Worm (Caenorhabditis elegans) whole organism, L4 larva: Measurements from ENCODE around the gene cuc-1.

Source experiments
- F10B5.3 ChIP-seq: sonication (generic microtip); optimal IDR thresholded peaks from 2 replicates; lab custom pipeline; 2016; ENCODE audit warnings: mild to moderate bottlenecking, missing genetic modification characterization, missing compliant biosample characterization
- T20F7.1 ChIP-seq: fragments of 200-800 bp; sonication (Bioruptor generic); optimal IDR thresholded peaks from 2 replicates; lab custom pipeline; 2018; ENCODE audit warnings: mild to moderate bottlenecking, missing genetic modification characterization, missing compliant biosample characterization
- T26A8.4 ChIP-seq: fragments of 200-800 bp; sonication (Bioruptor generic); IDR thresholded peaks from 2 replicates; pipeline ENCODE4 v1.3.6; 2022; ENCODE audit warnings: missing genetic modification characterization, missing compliant biosample characterization
- Y5F2A.4 ChIP-seq: fragments of 200-800 bp; sonication (Bioruptor generic); optimal IDR thresholded peaks from 2 replicates; lab custom pipeline; 2018; ENCODE audit warnings: mild to moderate bottlenecking, missing genetic modification characterization, missing compliant biosample characterization
- ZK337.2 ChIP-seq: fragments of 200-800 bp; sonication (Bioruptor generic); IDR thresholded peaks from 2 replicates; pipeline ENCODE4 v1.3.6; 2022; ENCODE audit warnings: missing genetic modification reagents, missing genetic modification characterization, missing compliant biosample characterization
- aly-2 ChIP-seq: sonication (generic microtip); optimal IDR thresholded peaks from 2 replicates; lab custom pipeline; 2018; ENCODE audit warnings: missing biosample characterization, missing genetic modification characterization
- attf-4 ChIP-seq: sonication (generic microtip); optimal IDR thresholded peaks from 3 replicates; lab custom pipeline; 2017; ENCODE audit warnings: missing biosample characterization, missing genetic modification characterization
- ceh-32 ChIP-seq: sonication (generic microtip); optimal IDR thresholded peaks from 2 replicates; lab custom pipeline; 2016; ENCODE audit warnings: mild to moderate bottlenecking, missing genetic modification characterization, missing compliant biosample characterization; ENCODE audit not compliant: poor library complexity
- ceh-44 ChIP-seq: fragments of 200-800 bp; sonication (Bioruptor generic); IDR thresholded peaks from 2 replicates; pipeline ENCODE4 v1.3.6; 2022; ENCODE audit warnings: missing genetic modification reagents, missing genetic modification characterization, missing compliant biosample characterization
- ceh-82 ChIP-seq: sonication (generic microtip); optimal IDR thresholded peaks from 2 replicates; lab custom pipeline; 2017; ENCODE audit warnings: missing biosample characterization, missing genetic modification characterization
- ctbp-1 ChIP-seq: fragments of 200-800 bp; sonication (Bioruptor generic); IDR thresholded peaks from 2 replicates; pipeline ENCODE4 v1.3.6; 2022; ENCODE audit warnings: missing genetic modification reagents, missing genetic modification characterization, missing compliant biosample characterization
- daf-16 ChIP-seq, 3 experiments: sonication (generic microtip); optimal IDR thresholded peaks; 2 replicates each; lab custom pipeline; 2016 to 2017; ENCODE audit warnings: missing genetic modification characterization in 3 of 3, missing genetic modification reagents in 3 of 3, mild to moderate bottlenecking in 2 of 3, missing compliant biosample characterization in 2 of 3, missing biosample characterization in 1 of 3, moderate library complexity in 1 of 3
- dve-1 ChIP-seq: sonication (generic microtip); optimal IDR thresholded peaks from 2 replicates; lab custom pipeline; 2017; ENCODE audit warnings: antibody characterized with exemption, mild to moderate bottlenecking, missing genetic modification characterization, missing compliant biosample characterization; ENCODE audit not compliant: insufficient read depth
- fkh-10 ChIP-seq: fragments of 150-350 bp; optimal IDR thresholded peaks from 2 replicates; lab custom pipeline; 2014; ENCODE audit warnings: missing biosample characterization, missing genetic modification reagents, missing genetic modification characterization
- hif-1 ChIP-seq, 2 experiments: sonication (generic microtip); optimal IDR thresholded peaks; 2 replicates each; lab custom pipeline; 2016 to 2017; ENCODE audit warnings: missing compliant biosample characterization in 2 of 2, missing genetic modification characterization in 2 of 2, missing genetic modification reagents in 2 of 2, missing genotype in 2 of 2, mild to moderate bottlenecking in 1 of 2
- hlh-11 ChIP-seq: fragments of 200-800 bp; sonication (Bioruptor generic); optimal IDR thresholded peaks from 2 replicates; lab custom pipeline; 2018; ENCODE audit warnings: mild to moderate bottlenecking, missing genetic modification characterization, missing compliant biosample characterization
- hlh-30 ChIP-seq: sonication (generic microtip); optimal IDR thresholded peaks from 2 replicates; lab custom pipeline; 2017; ENCODE audit warnings: antibody characterized with exemption, mild to moderate bottlenecking, missing genetic modification characterization, missing compliant biosample characterization; ENCODE audit not compliant: insufficient read depth
- hmg-1.1 ChIP-seq: fragments of 200-800 bp; sonication (Bioruptor generic); IDR thresholded peaks from 2 replicates; pipeline ENCODE4 v1.3.6; 2022; ENCODE audit warnings: missing genetic modification reagents, missing genetic modification characterization, missing compliant biosample characterization
- jun-1 ChIP-seq: fragments of 150-350 bp; optimal IDR thresholded peaks from 2 replicates; lab custom pipeline; 2014; ENCODE audit warnings: missing biosample characterization, missing genetic modification reagents, missing genetic modification characterization
- lim-7 ChIP-seq: fragments of 200-800 bp; sonication (Bioruptor generic); IDR thresholded peaks from 2 replicates; pipeline ENCODE4 v1.3.6; 2022; ENCODE audit warnings: missing genetic modification characterization, missing compliant biosample characterization
- lin-13 ChIP-seq: fragments of 150-350 bp; optimal IDR thresholded peaks from 2 replicates; lab custom pipeline; 2014; ENCODE audit warnings: missing biosample characterization, missing genetic modification reagents, missing genetic modification characterization
- lin-38 ChIP-seq: fragments of 200-800 bp; sonication (Bioruptor generic); IDR thresholded peaks from 2 replicates; pipeline ENCODE4 v1.3.6; 2022; ENCODE audit warnings: missing genetic modification reagents, missing genetic modification characterization, missing compliant biosample characterization
- lin-39 ChIP-seq: fragments of 150-350 bp; optimal IDR thresholded peaks from 2 replicates; lab custom pipeline; 2014; ENCODE audit warnings: missing biosample characterization, missing genetic modification reagents, missing genetic modification characterization
- lir-3 ChIP-seq: sonication (generic microtip); optimal IDR thresholded peaks from 2 replicates; lab custom pipeline; 2016; ENCODE audit warnings: mild to moderate bottlenecking, missing genetic modification characterization, missing compliant biosample characterization
- mep-1 ChIP-seq: fragments of 150-350 bp; sonication (generic microtip); optimal IDR thresholded peaks from 3 replicates; lab custom pipeline; 2014; ENCODE audit warnings: missing biosample characterization, missing genetic modification characterization
- mxl-3 ChIP-seq: fragments of 200-800 bp; sonication (Bioruptor generic); optimal IDR thresholded peaks from 2 replicates; lab custom pipeline; 2018; ENCODE audit warnings: mild to moderate bottlenecking, missing genetic modification characterization, missing compliant biosample characterization
- nhr-10 ChIP-seq: fragments of 150-350 bp; optimal IDR thresholded peaks from 2 replicates; lab custom pipeline; 2014; ENCODE audit warnings: missing biosample characterization, missing genetic modification characterization
- nhr-102 ChIP-seq: sonication (generic microtip); optimal IDR thresholded peaks from 2 replicates; lab custom pipeline; 2016; ENCODE audit warnings: mild to moderate bottlenecking, missing genetic modification characterization, moderate library complexity, missing compliant biosample characterization
- nhr-11 ChIP-seq: fragments of 150-350 bp; optimal IDR thresholded peaks from 2 replicates; lab custom pipeline; 2014; ENCODE audit warnings: missing biosample characterization, missing genetic modification characterization
- nhr-25 ChIP-seq: sonication (generic microtip); optimal IDR thresholded peaks from 2 replicates; lab custom pipeline; 2017; ENCODE audit warnings: missing genetic modification characterization, mild to moderate bottlenecking, missing compliant biosample characterization, antibody characterized with exemption, moderate library complexity, borderline replicate concordance; ENCODE audit not compliant: insufficient read depth
- nhr-28 ChIP-seq: fragments of 150-350 bp; optimal IDR thresholded peaks from 2 replicates; lab custom pipeline; 2014; ENCODE audit warnings: missing biosample characterization, missing genetic modification characterization
- pha-4 ChIP-seq, 2 experiments: fragments of 150-350 bp in 1 of 2; fragments of 200-800 bp in 1 of 2; sonication (Bioruptor generic) in 1 of 2; IDR thresholded peaks in 1 of 2; optimal IDR thresholded peaks in 1 of 2; 2 replicates each; pipeline versions ENCODE4 v1.3.6 to Lab custom; 2014 to 2022; ENCODE audit warnings: missing genetic modification characterization in 2 of 2, missing genetic modification reagents in 2 of 2, missing biosample characterization in 1 of 2, missing compliant biosample characterization in 1 of 2
- php-3 ChIP-seq: fragments of 200-800 bp; sonication (Bioruptor generic); IDR thresholded peaks from 2 replicates; pipeline ENCODE4 v1.3.6; 2022; ENCODE audit warnings: missing genetic modification reagents, missing genetic modification characterization, missing compliant biosample characterization
- pqm-1 ChIP-seq: sonication (generic microtip); optimal IDR thresholded peaks from 2 replicates; lab custom pipeline; 2017; ENCODE audit warnings: missing biosample characterization, missing genetic modification characterization
- rbr-2 ChIP-seq: sonication (generic microtip); optimal IDR thresholded peaks from 2 replicates; lab custom pipeline; 2016; ENCODE audit warnings: missing genotype, missing genetic modification characterization, missing compliant biosample characterization
- set-16 ChIP-seq: fragments of 200-800 bp; sonication (Bioruptor generic); IDR thresholded peaks from 2 replicates; pipeline ENCODE4 v1.3.6; 2022; ENCODE audit warnings: missing genetic modification reagents, missing genetic modification characterization, missing compliant biosample characterization
- snpc-4 ChIP-seq: fragments of 150-350 bp; optimal IDR thresholded peaks from 2 replicates; lab custom pipeline; 2014; ENCODE audit warnings: missing biosample characterization, missing genetic modification characterization
- spr-1 ChIP-seq: sonication (generic microtip); optimal IDR thresholded peaks from 2 replicates; lab custom pipeline; 2016; ENCODE audit warnings: mild to moderate bottlenecking, missing genetic modification characterization, missing compliant biosample characterization
- tag-97 ChIP-seq: fragments of 200-800 bp; sonication (Bioruptor generic); IDR thresholded peaks from 2 replicates; pipeline ENCODE4 v1.3.6; 2022; ENCODE audit warnings: missing genetic modification characterization, missing compliant biosample characterization
- tra-1 ChIP-seq: fragments of 200-800 bp; sonication (Bioruptor generic); IDR thresholded peaks from 2 replicates; pipeline ENCODE4 v1.3.6; 2022; ENCODE audit warnings: missing genetic modification reagents, missing genetic modification characterization, missing compliant biosample characterization
- unc-130 ChIP-seq: sonication (generic microtip); optimal IDR thresholded peaks from 2 replicates; lab custom pipeline; 2016; ENCODE audit warnings: missing genetic modification reagents, missing genetic modification characterization, missing compliant biosample characterization
- unc-39 ChIP-seq: sonication (generic microtip); optimal IDR thresholded peaks from 2 replicates; lab custom pipeline; 2017; ENCODE audit warnings: missing biosample characterization, missing genetic modification characterization
- unc-62 ChIP-seq, 3 experiments: fragments of 150-350 bp in 1 of 3; sonication (generic microtip); optimal IDR thresholded peaks in 2 of 3; peaks in 1 of 3; 1 replicate in 1 of 3; 2 replicates in 2 of 3; lab custom pipeline; 2014 to 2017; ENCODE audit warnings: missing biosample characterization in 3 of 3, missing genetic modification characterization in 3 of 3, missing genetic modification reagents in 3 of 3, missing genotype in 1 of 3
- zag-1 ChIP-seq: fragments of 150-350 bp; optimal IDR thresholded peaks from 2 replicates; lab custom pipeline; 2014; ENCODE audit warnings: missing biosample characterization, missing genetic modification characterization
- ztf-11 ChIP-seq: fragments of 150-350 bp; optimal IDR thresholded peaks from 2 replicates; lab custom pipeline; 2014; ENCODE audit warnings: missing biosample characterization, missing genetic modification characterization

The cuc-1 gene

DNA sequence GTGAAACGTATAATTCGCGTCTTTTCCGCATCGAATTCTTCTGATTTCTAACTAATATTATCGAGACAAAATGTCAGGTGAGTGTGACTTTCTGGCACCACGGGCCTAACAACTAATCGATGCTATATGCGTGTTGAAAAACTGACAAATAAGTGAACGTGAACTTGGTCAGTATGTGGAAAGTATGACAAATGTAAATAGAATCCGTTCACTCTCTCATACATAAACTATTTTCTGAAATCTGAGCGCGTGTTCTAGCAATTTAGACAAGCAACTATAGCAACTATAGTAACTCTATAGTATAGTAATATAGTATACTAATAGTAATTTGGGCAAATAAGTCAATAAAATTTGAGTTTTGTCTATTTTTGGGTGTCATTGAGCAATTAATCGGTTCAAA lies 31.5 kb upstream of the cuc-1 start:
- TF ChIP-seq daf-16 (GFP tag; optimal IDR thresholded peaks at IDR 0.05; lab: Kevin White, UChicago) (no peak), daf-16 (tag; optimal IDR thresholded peaks at IDR 0.05; lab: Kevin White, UChicago) (no peak), hlh-30 (tag; lab: Kevin White, UChicago) (peak; percentile 12), unc-62 (GFP tag; optimal IDR thresholded peaks at IDR 0.05 in 1 of 2; lab: Kevin White, UChicago) (peak in 1 of 2 experiments; percentile 79), unc-62 (tag; optimal IDR thresholded peaks at IDR 0.05; lab: Kevin White, UChicago) (no peak)

ce11 chrIII:7891573-7892306 lies 31.0 kb upstream of the cuc-1 start, which contains the start of the genes ZK688.5 and fahd-1:
TSS of gene ZK688.5 (minus strand) at chrIII:7891623.
TSS of gene fahd-1 (plus strand) at chrIII:7892256.
- TF ChIP-seq T26A8.4: peak; percentile 18; the same call in 1 of the 2 replicates
- peak; percentile 48 for TF ChIP-seq fkh-10 (GFP tag; lab: Kevin White, UChicago)
- TF ChIP-seq jun-1 (tag; lab: Kevin White, UChicago): no peak
- TF ChIP-seq spr-1 (tag; lab: Kevin White, UChicago): peak; percentile 22
- peak; percentile 72 for TF ChIP-seq nhr-28 (tag; lab: Kevin White, UChicago)
- TF ChIP-seq lin-13 (GFP tag; lab: Kevin White, UChicago): no peak
- TF ChIP-seq ceh-82 (tag; lab: Kevin White, UChicago): no peak
- TF ChIP-seq hmg-1.1 (GFP tag; lab: Robert Waterston, UW): peak; percentile 92
- no peak for TF ChIP-seq snpc-4 (tag; lab: Kevin White, UChicago)
- peak; percentile 42; the same call in 1 of the 2 replicates for TF ChIP-seq tra-1
- no peak for TF ChIP-seq F10B5.3 (tag; lab: Kevin White, UChicago)
- no peak for TF ChIP-seq ZK337.2 (GFP tag; lab: Robert Waterston, UW)
- no peak for TF ChIP-seq ceh-32 (tag; lab: Kevin White, UChicago)
- TF ChIP-seq lin-39 (tag; lab: Kevin White, UChicago): no peak
- peak; percentile 55 for TF ChIP-seq lin-38
- peak in 1 of 2 experiments; percentile 68 for TF ChIP-seq hif-1 (tag; optimal IDR thresholded peaks at IDR 0.05; lab: Kevin White, UChicago)
- peak; percentile 48 for TF ChIP-seq pqm-1 (tag; lab: Kevin White, UChicago)
- peak; percentile 88 for TF ChIP-seq mep-1
- TF ChIP-seq nhr-25 (tag; lab: Kevin White, UChicago): peak; percentile 85
- no peak for TF ChIP-seq unc-39 (tag; lab: Kevin White, UChicago)
- TF ChIP-seq Y5F2A.4: no peak
- 0 out of 2 replicates have a peak, but pooled peaks have one; percentile 41 for TF ChIP-seq lim-7 (GFP tag; lab: Robert Waterston, UW)
- no peak; the same call in 1 of the 2 replicates for TF ChIP-seq set-16 (GFP tag; lab: Robert Waterston, UW)
- TF ChIP-seq php-3 (GFP tag; lab: Robert Waterston, UW): 0 out of 2 replicates have a peak, but pooled peaks have one; percentile 25
- TF ChIP-seq ceh-44: no peak
- peak; percentile 21 for TF ChIP-seq nhr-102 (tag; lab: Kevin White, UChicago)
- no peak for TF ChIP-seq aly-2 (tag; lab: Kevin White, UChicago)
- TF ChIP-seq dve-1 (tag; lab: Kevin White, UChicago): peak; percentile 75
- peak; percentile 78 for TF ChIP-seq nhr-11 (tag; lab: Kevin White, UChicago)
- TF ChIP-seq zag-1 (tag; lab: Kevin White, UChicago): no peak
- TF ChIP-seq nhr-10 (tag; lab: Kevin White, UChicago): peak; percentile 45
- TF ChIP-seq lir-3 (tag; lab: Kevin White, UChicago): no peak
- peak; percentile 78 for TF ChIP-seq rbr-2 (tag; lab: Kevin White, UChicago)
- TF ChIP-seq daf-16 (GFP tag; optimal IDR thresholded peaks at IDR 0.05; lab: Kevin White, UChicago): no peak
- peak; percentile 58 for TF ChIP-seq daf-16 (tag; optimal IDR thresholded peaks at IDR 0.05; lab: Kevin White, UChicago)
- peak; percentile 91 for TF ChIP-seq hlh-11
- no peak; the same call in 1 of the 2 replicates for TF ChIP-seq pha-4 (GFP tag; IDR thresholded peaks at IDR 0.05; lab: Robert Waterston, UW)
- peak; percentile 63 for TF ChIP-seq pha-4 (tag; optimal IDR thresholded peaks at IDR 0.05; lab: Kevin White, UChicago)
- no peak for TF ChIP-seq ztf-11 (tag; lab: Kevin White, UChicago)
- TF ChIP-seq mxl-3 (GFP tag; lab: Kevin White, UChicago): peak; percentile 98
- TF ChIP-seq T20F7.1: peak; percentile 40
- peak; percentile 57 for TF ChIP-seq ctbp-1 (GFP tag; lab: Robert Waterston, UW)
- TF ChIP-seq unc-130 (GFP tag; lab: Kevin White, UChicago): no peak
- peak; percentile 84 for TF ChIP-seq hlh-30 (tag; lab: Kevin White, UChicago)
- TF ChIP-seq attf-4: no peak
- TF ChIP-seq tag-97 (GFP tag; lab: Robert Waterston, UW): no peak
